Fruit fly (Drosophila melanogaster): ENCODE measurements around the gene Mkrn1.

The Mkrn1 gene

DNA sequence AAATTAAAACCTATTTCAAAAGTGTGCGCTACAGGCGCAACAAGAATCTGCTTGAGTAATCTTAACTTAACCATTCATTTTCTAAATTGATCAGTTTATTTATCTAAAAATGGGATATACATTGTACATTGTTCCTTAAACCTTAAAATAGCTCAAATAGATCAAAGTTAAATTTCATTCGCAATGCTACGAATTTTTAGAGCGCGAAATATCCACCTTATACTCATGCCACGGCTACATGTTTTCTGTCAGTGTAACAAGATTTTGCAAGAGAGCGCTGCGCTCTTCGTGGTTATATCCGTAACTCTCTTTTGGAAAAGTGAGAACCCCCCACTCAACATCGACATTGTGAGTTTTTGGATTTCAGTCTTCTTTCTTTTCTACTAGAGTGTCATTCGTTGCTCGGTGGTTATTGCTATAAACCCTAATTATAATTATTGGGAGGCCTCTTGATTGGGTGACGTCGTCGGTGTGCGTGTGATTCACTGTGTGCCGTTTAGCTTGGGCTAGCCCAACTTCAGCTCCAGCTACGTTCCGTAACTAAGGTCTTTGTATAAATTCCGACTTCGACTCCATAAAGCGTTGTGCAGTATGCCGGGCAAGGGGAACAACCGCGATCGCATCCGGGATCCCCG lies 23.9 kb downstream of the Mkrn1 start (continued):
- TF ChIP-seq Drgx (GFP tag; IDR thresholded peaks at IDR 0.05): peak; percentile 36; the same call in 1 of the 2 replicates
- TF ChIP-seq CG8281 (tag; optimal IDR thresholded peaks at IDR 0.05): no peak
- no peak for TF ChIP-seq Nf-YB (GFP tag; optimal IDR thresholded peaks at IDR 0.05)
- TF ChIP-seq Aef1 (GFP tag; IDR thresholded peaks at IDR 0.05): no peak
- TF ChIP-seq Fer3 (tag; optimal IDR thresholded peaks at IDR 0.05): peak; percentile 9
- TF ChIP-seq CG7928 (GFP tag; optimal IDR thresholded peaks at IDR 0.05): no peak
- no peak for TF ChIP-seq mld (GFP tag; IDR thresholded peaks at IDR 0.05; ENCODE audit: partially characterized antibody)
- peak; percentile 31 for TF ChIP-seq CG12659 (GFP tag; optimal IDR thresholded peaks at IDR 0.05)
- no peak for TF ChIP-seq CG14860 (GFP tag; IDR thresholded peaks at IDR 0.05; ENCODE audit: partially characterized antibody)
- 0 out of 4 replicates have a peak, but pooled peaks have one; percentile 18 for TF ChIP-seq Dll (GFP tag; IDR thresholded peaks at IDR 0.05; ENCODE audit: partially characterized antibody)
- TF ChIP-seq pan (optimal IDR thresholded peaks at IDR 0.05): no peak
- TF ChIP-seq pan (GFP tag; optimal IDR thresholded peaks at IDR 0.05 in 1 of 2, IDR thresholded peaks at IDR 0.05 in 1 of 2): no peak
- peak; percentile 41; the same call in 1 of the 4 replicates for TF ChIP-seq Gug (GFP tag; IDR thresholded peaks at IDR 0.05)
- TF ChIP-seq CG33213 (GFP tag; optimal IDR thresholded peaks at IDR 0.05): no peak
- TF ChIP-seq CG30020 (tag; optimal IDR thresholded peaks at IDR 0.05): no peak
- TF ChIP-seq dati (GFP tag; IDR thresholded peaks at IDR 0.05): no peak
- no peak for TF ChIP-seq CG4328 (GFP tag; optimal IDR thresholded peaks at IDR 0.05)
- TF ChIP-seq twi (tag; optimal IDR thresholded peaks at IDR 0.05): no peak
- TF ChIP-seq Sin3A (optimal IDR thresholded peaks at IDR 0.05): no peak
- TF ChIP-seq bsh (GFP tag; optimal IDR thresholded peaks at IDR 0.05): peak in 1 of 2 experiments; percentile 53
- peak; percentile 50 for TF ChIP-seq CG2678 (tag; optimal IDR thresholded peaks at IDR 0.05)
- TF ChIP-seq CG13287 (GFP tag; IDR thresholded peaks at IDR 0.05; ENCODE audit: partially characterized antibody): no peak
- TF ChIP-seq kni (GFP tag; optimal IDR thresholded peaks at IDR 0.05): no peak
- TF ChIP-seq Rfx (GFP tag; IDR thresholded peaks at IDR 0.05): peak; percentile 66
- peak; percentile 49 for TF ChIP-seq CG3281 (GFP tag; optimal IDR thresholded peaks at IDR 0.05)
- no peak for TF ChIP-seq Doc2 (GFP tag; IDR thresholded peaks at IDR 0.05)
- TF ChIP-seq Xrp1 (GFP tag; IDR thresholded peaks at IDR 0.05): peak; percentile 57; the same call in 1 of the 2 replicates
- TF ChIP-seq CG3163 (GFP tag; optimal IDR thresholded peaks at IDR 0.05): peak; percentile 93
- no peak for TF ChIP-seq wor (GFP tag; IDR thresholded peaks at IDR 0.05)
- TF ChIP-seq hbn (GFP tag; IDR thresholded peaks at IDR 0.05; ENCODE audit: partially characterized antibody): no peak
- TF ChIP-seq wek (GFP tag; optimal IDR thresholded peaks at IDR 0.05): no peak
- TF ChIP-seq CG1647 (GFP tag; optimal IDR thresholded peaks at IDR 0.05): no peak
- TF ChIP-seq CG10654 (GFP tag; optimal IDR thresholded peaks at IDR 0.05): no peak
- no peak for TF ChIP-seq CG31224 (GFP tag; IDR thresholded peaks at IDR 0.05)
- TF ChIP-seq Hr39 (optimal IDR thresholded peaks at IDR 0.05): no peak
- TF ChIP-seq insv (GFP tag; optimal IDR thresholded peaks at IDR 0.05): no peak
- TF ChIP-seq CG15011 (GFP tag; optimal IDR thresholded peaks at IDR 0.05): no peak
- TF ChIP-seq hkb (optimal IDR thresholded peaks at IDR 0.05): no peak
- TF ChIP-seq hkb (GFP tag; IDR thresholded peaks at IDR 0.05): no peak
- no peak for TF ChIP-seq Tbp (GFP tag; optimal IDR thresholded peaks at IDR 0.05)
- TF ChIP-seq az2 (GFP tag; optimal IDR thresholded peaks at IDR 0.05): peak; percentile 23
- no peak for TF ChIP-seq Fer2 (tag; optimal IDR thresholded peaks at IDR 0.05)
- peak; percentile 56; the same call in 1 of the 3 replicates for TF ChIP-seq dysf (GFP tag; IDR thresholded peaks at IDR 0.05)
- TF ChIP-seq CrebB (tag; optimal IDR thresholded peaks at IDR 0.05): no peak
- TF ChIP-seq zf30C (GFP tag; optimal IDR thresholded peaks at IDR 0.05): peak; percentile 82
- TF ChIP-seq BEAF-32 (GFP tag; optimal IDR thresholded peaks at IDR 0.05): no peak
- TF ChIP-seq ems (GFP tag; optimal IDR thresholded peaks at IDR 0.05): peak; percentile 43
- TF ChIP-seq pnt (GFP tag; optimal IDR thresholded peaks at IDR 0.05): peak; percentile 11
- no peak for TF ChIP-seq Stat92E (GFP tag; optimal IDR thresholded peaks at IDR 0.05)
- TF ChIP-seq Pdp1 (GFP tag; optimal IDR thresholded peaks at IDR 0.05): peak; percentile 10 to 36

All from whole organism, embryonic.